Fruit fly (Drosophila melanogaster) whole organism, embryonic: ENCODE data around the gene P5CDh1.
A peak's percentile ranks its signal among the peaks of the same experiment; 100 is the strongest.

Source experiments
- CG11456 ChIP-seq: fragments of 200-800 bp; sonication (Bioruptor generic); IDR thresholded peaks from 3 replicates; pipeline ENCODE4 v1.3.6; 2022; ENCODE audit warnings: missing biosample characterization, missing genetic modification characterization
- CG12659 ChIP-seq: fragments of 200-800 bp; sonication (Bioruptor generic); optimal IDR thresholded peaks from 3 replicates; lab custom pipeline; 2017; ENCODE audit warnings: mild to moderate bottlenecking, missing biosample characterization, missing genetic modification reagents, missing genetic modification characterization
- CG13287 ChIP-seq: fragments of 200-800 bp; sonication (Bioruptor generic); IDR thresholded peaks from 2 replicates; pipeline ENCODE4 v1.3.6; 2022; ENCODE audit warnings: missing biosample characterization, missing genetic modification characterization; ENCODE audit not compliant: partially characterized antibody
- CG13624 ChIP-seq: fragments of 200-800 bp; sonication (Bioruptor generic); optimal IDR thresholded peaks from 2 replicates; lab custom pipeline; 2016; ENCODE audit warnings: missing biosample characterization, missing genetic modification characterization
- CG14667 ChIP-seq: fragments of 200-800 bp; sonication (Bioruptor generic); IDR thresholded peaks from 2 replicates; pipeline ENCODE4 v1.3.6; 2022; ENCODE audit warnings: missing biosample characterization, missing genetic modification characterization
- CG15479 ChIP-seq: fragments of 200-800 bp; sonication (Bioruptor generic); optimal IDR thresholded peaks from 3 replicates; lab custom pipeline; 2019; ENCODE audit warnings: missing biosample characterization, mild to moderate bottlenecking, missing genetic modification characterization, moderate library complexity
- CG15601 ChIP-seq: fragments of 200-800 bp; sonication (Bioruptor generic); optimal IDR thresholded peaks from 3 replicates; lab custom pipeline; 2019; ENCODE audit warnings: missing biosample characterization, mild to moderate bottlenecking, missing genetic modification characterization, moderate library complexity
- CG18764 ChIP-seq: fragments of 200-800 bp; sonication (Bioruptor generic); optimal IDR thresholded peaks from 3 replicates; lab custom pipeline; 2016; ENCODE audit warnings: missing biosample characterization, missing genetic modification characterization
- CG34422 ChIP-seq: fragments of 200-800 bp; sonication (Bioruptor generic); IDR thresholded peaks from 3 replicates; pipeline ENCODE4 v1.3.6; 2022; ENCODE audit warnings: missing biosample characterization, missing genetic modification characterization
- CG4404 ChIP-seq: fragments of 200-800 bp; sonication (Bioruptor generic); IDR thresholded peaks from 2 replicates; pipeline ENCODE4 v1.3.6; 2022; ENCODE audit warnings: missing biosample characterization, missing genetic modification characterization
- CG4424 ChIP-seq: fragments of 200-800 bp; sonication (Bioruptor generic); optimal IDR thresholded peaks from 3 replicates; lab custom pipeline; 2016; ENCODE audit warnings: missing biosample characterization, missing genetic modification characterization
- CG4854 ChIP-seq: fragments of 200-800 bp; sonication (Bioruptor generic); optimal IDR thresholded peaks from 2 replicates; lab custom pipeline; 2016; ENCODE audit warnings: missing biosample characterization, missing genetic modification characterization, inconsistent platforms
- CG6683 ChIP-seq: fragments of 200-800 bp; sonication (Bioruptor generic); optimal IDR thresholded peaks from 2 replicates; lab custom pipeline; 2017; ENCODE audit warnings: missing biosample characterization, mild to moderate bottlenecking, missing genetic modification characterization, missing genetic modification reagents
- CG7839 ChIP-seq: fragments of 200-800 bp; sonication (Bioruptor generic); optimal IDR thresholded peaks from 3 replicates; lab custom pipeline; 2018; ENCODE audit warnings: missing biosample characterization, mild to moderate bottlenecking, missing genetic modification characterization, moderate library complexity
- CG7963 ChIP-seq: fragments of 200-800 bp; sonication (Bioruptor generic); IDR thresholded peaks from 3 replicates; pipeline ENCODE4 v1.3.6; 2022; ENCODE audit warnings: missing biosample characterization, missing genetic modification characterization; ENCODE audit not compliant: partially characterized antibody
- CG8290 ChIP-seq, 3 experiments: fragments of 200-800 bp; sonication (Bioruptor generic); optimal IDR thresholded peaks; 2 replicates each; lab custom pipeline; 2016 to 2019; ENCODE audit warnings: missing biosample characterization in 3 of 3, missing genetic modification characterization in 3 of 3, mild to moderate bottlenecking in 2 of 3, moderate library complexity in 1 of 3
- CG8944 ChIP-seq: fragments of 200-800 bp; sonication (Bioruptor generic); optimal IDR thresholded peaks from 3 replicates; lab custom pipeline; 2016; ENCODE audit warnings: missing biosample characterization, missing genetic modification characterization
- Drgx ChIP-seq: fragments of 200-800 bp; sonication (Bioruptor generic); IDR thresholded peaks from 2 replicates; pipeline ENCODE4 v1.3.6; 2022; ENCODE audit warnings: missing biosample characterization, missing genetic modification characterization
- Fer2 ChIP-seq: fragments of 200-800 bp; sonication (Bioruptor generic); optimal IDR thresholded peaks from 2 replicates; lab custom pipeline; 2018; ENCODE audit warnings: missing biosample characterization, mild to moderate bottlenecking, missing genetic modification characterization, moderate library complexity
- Hand ChIP-seq: fragments of 200-800 bp; sonication (Bioruptor generic); optimal IDR thresholded peaks from 2 replicates; lab custom pipeline; 2017; ENCODE audit warnings: mild to moderate bottlenecking, missing biosample characterization, missing genetic modification reagents, missing genetic modification characterization
- HmgZ ChIP-seq: fragments of 200-800 bp; sonication (Bioruptor generic); optimal IDR thresholded peaks from 2 replicates; lab custom pipeline; 2018; ENCODE audit warnings: missing biosample characterization, mild to moderate bottlenecking, missing genetic modification characterization
- Hr39 ChIP-seq: fragments of >200 bp; optimal IDR thresholded peaks from 2 replicates; lab custom pipeline; 2017
- MBD-R2 ChIP-seq: fragments of 200-800 bp; sonication (Bioruptor generic); IDR thresholded peaks from 2 replicates; pipeline ENCODE4 v1.3.6; 2022; ENCODE audit warnings: missing biosample characterization, missing genetic modification characterization
- Oli ChIP-seq: fragments of 200-800 bp; sonication (Bioruptor generic); optimal IDR thresholded peaks from 2 replicates; lab custom pipeline; 2018; ENCODE audit warnings: missing biosample characterization, mild to moderate bottlenecking, missing genetic modification characterization, moderate library complexity
- PHDP ChIP-seq: fragments of 200-800 bp; sonication (Bioruptor generic); optimal IDR thresholded peaks from 3 replicates; lab custom pipeline; 2018; ENCODE audit warnings: missing biosample characterization, mild to moderate bottlenecking, missing genetic modification characterization, moderate library complexity
- Scr ChIP-seq: fragments of 200-800 bp; sonication (Bioruptor generic); IDR thresholded peaks from 2 replicates; pipeline ENCODE4 v1.3.6; 2022; ENCODE audit warnings: missing biosample characterization, missing genetic modification characterization; ENCODE audit not compliant: partially characterized antibody
- Taf1 ChIP-seq: fragments of 200-800 bp; sonication (Bioruptor generic); IDR thresholded peaks from 2 replicates; pipeline ENCODE4 v1.3.6; 2022; ENCODE audit warnings: missing biosample characterization, missing genetic modification characterization
- Xbp1 ChIP-seq: fragments of 200-800 bp; sonication (Bioruptor generic); optimal IDR thresholded peaks from 3 replicates; lab custom pipeline; 2016; ENCODE audit warnings: missing biosample characterization, mild to moderate bottlenecking, missing genetic modification characterization
- ash1 ChIP-seq: fragments of 200-800 bp; sonication (Bioruptor generic); optimal IDR thresholded peaks from 2 replicates; lab custom pipeline; 2018; ENCODE audit warnings: missing biosample characterization, mild to moderate bottlenecking, missing genetic modification characterization
- btn ChIP-seq: fragments of 200-800 bp; sonication (Bioruptor generic); optimal IDR thresholded peaks from 2 replicates; lab custom pipeline; 2016; ENCODE audit warnings: missing biosample characterization, missing genetic modification characterization
- cas ChIP-seq: fragments of 200-800 bp; sonication (Bioruptor generic); IDR thresholded peaks from 2 replicates; pipeline ENCODE4 v1.3.6; 2022; ENCODE audit warnings: missing biosample characterization, missing genetic modification characterization
- chif ChIP-seq, 2 experiments: fragments of 200-800 bp; sonication (Bioruptor generic); optimal IDR thresholded peaks; 3 replicates each; lab custom pipeline; 2016; ENCODE audit warnings: missing biosample characterization in 2 of 2, missing genetic modification characterization in 2 of 2
- cwo ChIP-seq: fragments of 200-800 bp; sonication (Bioruptor generic); optimal IDR thresholded peaks from 3 replicates; lab custom pipeline; 2017; ENCODE audit warnings: missing biosample characterization, missing genetic modification characterization, mild to moderate bottlenecking, moderate library complexity, missing genetic modification reagents
- dysf ChIP-seq: fragments of 200-800 bp; sonication (Bioruptor generic); IDR thresholded peaks from 3 replicates; pipeline ENCODE4 v1.3.6; 2022; ENCODE audit warnings: missing biosample characterization, missing genetic modification characterization
- fd64A ChIP-seq: fragments of 200-800 bp; sonication (Bioruptor generic); optimal IDR thresholded peaks from 3 replicates; lab custom pipeline; 2018; ENCODE audit warnings: missing biosample characterization, mild to moderate bottlenecking, missing genetic modification characterization
- grn ChIP-seq: fragments of 200-800 bp; sonication (Bioruptor generic); optimal IDR thresholded peaks from 3 replicates; lab custom pipeline; 2017; ENCODE audit warnings: missing biosample characterization, missing genetic modification characterization
- ind ChIP-seq: fragments of 200-800 bp; sonication (Bioruptor generic); optimal IDR thresholded peaks from 3 replicates; lab custom pipeline; 2016; ENCODE audit warnings: missing biosample characterization, missing genetic modification characterization
- insv ChIP-seq, 2 experiments: fragments of 200-800 bp; sonication (Bioruptor generic); optimal IDR thresholded peaks; 3 replicates each; lab custom pipeline; 2016 to 2018; ENCODE audit warnings: missing biosample characterization in 2 of 2, missing genetic modification characterization in 2 of 2
- run ChIP-seq: fragments of 200-800 bp; sonication (Bioruptor generic); optimal IDR thresholded peaks from 3 replicates; lab custom pipeline; 2018; ENCODE audit warnings: missing biosample characterization, mild to moderate bottlenecking, missing genetic modification characterization
- salm ChIP-seq: fragments of 200-800 bp; sonication (Bioruptor generic); optimal IDR thresholded peaks from 2 replicates; lab custom pipeline; 2018; ENCODE audit warnings: missing biosample characterization, mild to moderate bottlenecking, missing genetic modification characterization
- schlank ChIP-seq: fragments of 200-800 bp; sonication (Bioruptor generic); optimal IDR thresholded peaks from 2 replicates; lab custom pipeline; 2018; ENCODE audit warnings: missing biosample characterization, mild to moderate bottlenecking, missing genetic modification characterization
- sd ChIP-seq: fragments of 200-800 bp; sonication (Bioruptor generic); optimal IDR thresholded peaks from 3 replicates; lab custom pipeline; 2018; ENCODE audit warnings: missing biosample characterization, mild to moderate bottlenecking, missing genetic modification characterization, moderate library complexity
- sens ChIP-seq: fragments of 200-800 bp; sonication (Bioruptor generic); peaks from one replicate; lab custom pipeline; 2016; ENCODE audit warnings: missing biosample characterization, missing genetic modification characterization
- slou ChIP-seq: fragments of 200-800 bp; sonication (Bioruptor generic); optimal IDR thresholded peaks from 3 replicates; lab custom pipeline; 2016; ENCODE audit warnings: missing biosample characterization, missing genetic modification characterization
- sug ChIP-seq: fragments of 200-800 bp; optimal IDR thresholded peaks from 2 replicates; lab custom pipeline; 2019; ENCODE audit warnings: missing biosample characterization, mild to moderate bottlenecking, missing genetic modification characterization, moderate library complexity
- tll ChIP-seq, 2 experiments: fragments of 200-800 bp in 1 of 2; fragments of >200 bp in 1 of 2; sonication (Bioruptor generic) in 1 of 2; optimal IDR thresholded peaks; 2 replicates each; lab custom pipeline; 2017 to 2019; ENCODE audit warnings: missing biosample characterization in 2 of 2, missing genetic modification characterization in 2 of 2, mild to moderate bottlenecking in 1 of 2, moderate library complexity in 1 of 2
- tup ChIP-seq: fragments of 200-800 bp; sonication (Bioruptor generic); optimal IDR thresholded peaks from 2 replicates; lab custom pipeline; 2016; ENCODE audit warnings: missing biosample characterization, mild to moderate bottlenecking, missing genetic modification characterization, moderate library complexity
- wor ChIP-seq: fragments of 200-800 bp; sonication (Bioruptor generic); IDR thresholded peaks from 2 replicates; pipeline ENCODE4 v1.3.6; 2022; ENCODE audit warnings: missing biosample characterization, missing genetic modification characterization
- zen2 ChIP-seq: fragments of 200-800 bp; sonication (Bioruptor generic); IDR thresholded peaks from 3 replicates; pipeline ENCODE4 v1.3.6; 2022; ENCODE audit warnings: missing biosample characterization, missing genetic modification characterization; ENCODE audit not compliant: partially characterized antibody

The P5CDh1 gene

dm6 chr3L:21824725-21825353 lies 16.3 kb downstream of the P5CDh1 start, which contains the start of gene eIF2A (continued):
- TF ChIP-seq Hand (GFP tag; lab: Kevin White, UChicago) (no peak), ind (GFP tag; lab: Kevin White, UChicago) (peak; percentile 54), chif (GFP tag; optimal IDR thresholded peaks at IDR 0.05; lab: Kevin White, UChicago) (peak; percentile 42 to 64), sens (peak; percentile 14), slou (GFP tag; lab: Kevin White, UChicago) (no peak), CG8944 (GFP tag; lab: Kevin White, UChicago) (peak; percentile 38), CG34422 (GFP tag; lab: Robert Waterston, UW) (peak; percentile 52; the same call in 1 of the 3 replicates), CG6683 (GFP tag; lab: Kevin White, UChicago) (no peak), CG4404 (GFP tag; lab: Robert Waterston, UW) (no peak), Taf1 (peak; percentile 37; the same call in 1 of the 2 replicates), run (no peak), wor (GFP tag; lab: Robert Waterston, UW) (no peak), CG13287 (GFP tag; lab: Robert Waterston, UW) (peak; percentile 90), CG11456 (GFP tag; lab: Robert Waterston, UW) (peak; percentile 69; the same call in 1 of the 3 replicates), Scr (GFP tag; lab: Robert Waterston, UW) (peak; percentile 73), sug (tag; lab: Kevin White, UChicago) (peak; percentile 80), ash1 (GFP tag; lab: Kevin White, UChicago) (no peak), cwo (GFP tag; lab: Kevin White, UChicago) (peak; percentile 27), CG8290 (GFP tag; optimal IDR thresholded peaks at IDR 0.05; lab: Kevin White, UChicago) (peak; percentile 63), CG8290 (tag; optimal IDR thresholded peaks at IDR 0.05; lab: Kevin White, UChicago) (peak; percentile 59 to 96), CG12659 (GFP tag; lab: Kevin White, UChicago) (peak; percentile 74), sd (tag; lab: Kevin White, UChicago) (no peak), btn (GFP tag; lab: Kevin White, UChicago) (no peak), Xbp1 (GFP tag; lab: Kevin White, UChicago) (peak; percentile 68), CG7839 (tag; lab: Kevin White, UChicago) (peak; percentile 25), tup (GFP tag; lab: Kevin White, UChicago) (peak; percentile 11), CG4854 (GFP tag; lab: Kevin White, UChicago) (peak; percentile 36), Hr39 (lab: Kevin White, UChicago) (no peak), PHDP (tag; lab: Kevin White, UChicago) (peak; percentile 49), CG15479 (no peak), CG14667 (no peak), Drgx (peak; percentile 29; the same call in 1 of the 2 replicates), cas (GFP tag; lab: Robert Waterston, UW) (peak; percentile 62), HmgZ (peak; percentile 94), salm (tag; lab: Kevin White, UChicago) (peak; percentile 1), CG13624 (GFP tag; lab: Kevin White, UChicago) (peak; percentile 85), CG7963 (GFP tag; lab: Robert Waterston, UW) (peak; percentile 74), grn (no peak), zen2 (GFP tag; lab: Robert Waterston, UW) (no peak; the same call in 2 of the 3 replicates), CG18764 (peak; percentile 43), schlank (tag; lab: Kevin White, UChicago) (peak; percentile 36), dysf (peak; percentile 42; the same call in 1 of the 3 replicates), Oli (no peak), CG15601 (tag; lab: Kevin White, UChicago) (peak; percentile 55), CG4424 (GFP tag; lab: Kevin White, UChicago) (peak; percentile 40), insv (GFP tag; optimal IDR thresholded peaks at IDR 0.05; lab: Kevin White, UChicago) (peak in 1 of 2 experiments; percentile 60), tll (GFP tag; optimal IDR thresholded peaks at IDR 0.05; lab: Kevin White, UChicago) (no peak), MBD-R2 (GFP tag; lab: Robert Waterston, UW) (peak; percentile 88), Fer2 (tag; lab: Kevin White, UChicago) (no peak), fd64A (GFP tag; lab: Kevin White, UChicago) (no peak)
